Fruit fly (Drosophila melanogaster): ENCODE data around the gene CG4829.
A peak's percentile ranks its signal among the peaks of the same experiment; 100 is the strongest.

CG4829 gene

DNA sequence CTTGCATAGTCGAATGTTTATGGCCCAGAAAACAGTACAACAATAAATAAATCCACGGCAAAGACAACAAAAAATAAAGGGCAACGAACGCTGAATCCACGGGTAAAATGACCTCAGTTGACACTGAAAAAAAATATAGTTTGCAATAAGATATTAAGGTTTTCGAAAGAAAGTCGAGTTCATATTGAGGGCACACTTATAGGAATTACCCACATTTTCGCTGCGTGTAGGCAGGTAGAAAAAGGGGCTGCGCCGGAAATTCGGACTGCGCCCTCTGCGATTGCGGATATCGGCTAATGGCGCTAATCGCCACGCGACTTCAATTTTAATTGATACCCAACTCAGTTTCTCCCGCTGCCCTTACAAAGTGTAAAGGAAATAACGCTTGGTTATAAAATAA is 2.8 kb upstream of the CG4829 start (continued):
- TF ChIP-seq Nf-YB (GFP tag; optimal IDR thresholded peaks at IDR 0.05) (no peak), dysf (GFP tag; IDR thresholded peaks at IDR 0.05) (0 out of 3 replicates have a peak, but pooled peaks have one; percentile 19), Atf6 (GFP tag; IDR thresholded peaks at IDR 0.05) (peak; percentile 14; the same call in 1 of the 2 replicates), eve (GFP tag; optimal IDR thresholded peaks at IDR 0.05) (no peak), CG32532 (GFP tag; IDR thresholded peaks at IDR 0.05) (peak; percentile 14; the same call in 1 of the 2 replicates), Lhr (GFP tag; optimal IDR thresholded peaks at IDR 0.05) (no peak), Ets65A (GFP tag) (peak; percentile 70), ranshi (GFP tag; IDR thresholded peaks at IDR 0.05) (no peak), lilli (GFP tag; optimal IDR thresholded peaks at IDR 0.05) (peak; percentile 4), Rx (GFP tag; IDR thresholded peaks at IDR 0.05) (peak; percentile 23; the same call in 1 of the 2 replicates), Oli (tag; optimal IDR thresholded peaks at IDR 0.05) (peak; percentile 5), CG4424 (GFP tag; optimal IDR thresholded peaks at IDR 0.05) (no peak)

DNA sequence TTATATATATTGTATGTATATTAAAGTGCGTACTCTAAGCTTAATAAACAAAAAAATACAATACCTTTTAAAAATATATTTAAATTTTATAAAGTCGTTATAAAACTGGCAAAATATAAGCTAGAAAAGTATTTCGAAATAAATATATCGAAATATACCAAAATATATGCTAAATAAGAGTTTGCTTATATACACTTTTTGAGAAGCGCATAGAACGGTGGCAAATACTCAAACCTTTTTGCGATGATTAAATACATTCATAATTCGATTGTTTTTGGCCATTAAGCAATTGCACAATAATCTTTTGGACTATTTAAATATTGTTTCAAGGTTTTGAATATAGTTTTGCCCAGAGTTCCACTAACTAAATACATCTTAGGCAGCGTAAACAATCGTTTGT is 2.4 kb upstream of the CG4829 start:
- TF ChIP-seq BEAF-32 (GFP tag; optimal IDR thresholded peaks at IDR 0.05), result peak; percentile 5
- TF ChIP-seq stwl (tag; optimal IDR thresholded peaks at IDR 0.05), result peak; percentile 47
- TF ChIP-seq h (optimal IDR thresholded peaks at IDR 0.05), result no peak
- TF ChIP-seq CG8765 (GFP tag; IDR thresholded peaks at IDR 0.05), result no peak
- TF ChIP-seq CG1603 (tag; optimal IDR thresholded peaks at IDR 0.05), result no peak
- TF ChIP-seq CG15073 (GFP tag; optimal IDR thresholded peaks at IDR 0.05), result no peak
- TF ChIP-seq dm (GFP tag; optimal IDR thresholded peaks at IDR 0.05), result no peak
- TF ChIP-seq CG11247 (GFP tag; IDR thresholded peaks at IDR 0.05), result no peak
- peak; percentile 15 for TF ChIP-seq gfzf (GFP tag; optimal IDR thresholded peaks at IDR 0.05)
- TF ChIP-seq CG17829 (tag; optimal IDR thresholded peaks at IDR 0.05), result peak; percentile 99

DNA sequence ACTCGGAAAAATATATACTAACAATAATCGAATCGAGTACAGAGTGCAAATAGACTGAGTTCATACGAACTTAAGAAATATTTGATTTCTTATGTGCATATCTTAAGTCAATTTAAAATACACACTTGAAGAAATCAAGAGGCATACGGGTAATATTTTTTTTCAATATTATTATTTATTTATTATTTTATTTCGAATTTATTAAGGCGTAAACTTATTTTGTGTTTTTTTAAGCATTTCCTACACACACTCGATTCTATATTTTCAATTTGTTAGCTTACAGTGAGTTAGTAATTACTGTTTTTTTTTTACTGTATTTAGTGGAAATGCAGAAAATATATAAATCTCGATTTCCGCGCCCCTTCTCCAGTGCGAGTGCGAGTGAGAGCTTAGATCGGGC is 1.7 kb downstream of the CG4829 start:
- TF ChIP-seq grn (GFP tag; optimal IDR thresholded peaks at IDR 0.05) (no peak), CG17802 (tag; optimal IDR thresholded peaks at IDR 0.05) (no peak), CG4424 (GFP tag; optimal IDR thresholded peaks at IDR 0.05) (peak; percentile 4), Oli (tag; optimal IDR thresholded peaks at IDR 0.05) (peak; percentile 43), Blimp-1 (GFP tag; optimal IDR thresholded peaks at IDR 0.05) (peak; percentile 33), z (GFP tag; IDR thresholded peaks at IDR 0.05) (no peak), D19B (GFP tag; optimal IDR thresholded peaks at IDR 0.05) (no peak), CG6175 (GFP tag; IDR thresholded peaks at IDR 0.05) (no peak), H2.0 (GFP tag; IDR thresholded peaks at IDR 0.05) (peak; percentile 24; the same call in 1 of the 2 replicates), Awh (GFP tag; IDR thresholded peaks at IDR 0.05) (0 out of 2 replicates have a peak, but pooled peaks have one; percentile 15), jigr1 (GFP tag; IDR thresholded peaks at IDR 0.05) (no peak), dysf (GFP tag; IDR thresholded peaks at IDR 0.05) (peak; percentile 41; the same call in 1 of the 3 replicates), cg (GFP tag; optimal IDR thresholded peaks at IDR 0.05) (no peak), CG2678 (tag; optimal IDR thresholded peaks at IDR 0.05) (peak; percentile 51), shn (GFP tag; optimal IDR thresholded peaks at IDR 0.05) (no peak), corto (GFP tag; optimal IDR thresholded peaks at IDR 0.05) (no peak), Fer3 (tag; optimal IDR thresholded peaks at IDR 0.05) (no peak), Fer1 (GFP tag; optimal IDR thresholded peaks at IDR 0.05) (no peak), maf-S (GFP tag; optimal IDR thresholded peaks at IDR 0.05) (no peak), odd (GFP tag; optimal IDR thresholded peaks at IDR 0.05) (no peak), CG16815 (GFP tag; optimal IDR thresholded peaks at IDR 0.05) (no peak), sug (tag; optimal IDR thresholded peaks at IDR 0.05) (no peak), Sin3A (optimal IDR thresholded peaks at IDR 0.05) (no peak), Myb (GFP tag; optimal IDR thresholded peaks at IDR 0.05) (no peak), CG11456 (GFP tag; IDR thresholded peaks at IDR 0.05) (0 out of 3 replicates have a peak, but pooled peaks have one; percentile 50), CG2712 (tag; optimal IDR thresholded peaks at IDR 0.05) (peak; percentile 45), CG10147 (GFP tag; optimal IDR thresholded peaks at IDR 0.05) (no peak), gfzf (GFP tag; optimal IDR thresholded peaks at IDR 0.05) (no peak), chn (GFP tag; optimal IDR thresholded peaks at IDR 0.05) (no peak), PHDP (tag; optimal IDR thresholded peaks at IDR 0.05) (peak; percentile 21), CG8944 (GFP tag; optimal IDR thresholded peaks at IDR 0.05) (no peak), CG6689 (GFP tag; IDR thresholded peaks at IDR 0.05) (peak; percentile 57)

Data from whole organism, embryonic.